Fruit fly (Drosophila melanogaster) whole organism, wandering third instar larva: Measurements from ENCODE around the gene Shmt.

Source experiments
- Abd-B ChIP-seq: fragments of >200 bp; optimal IDR thresholded peaks from 2 replicates; lab custom pipeline; 2017; ENCODE audit warnings: missing biosample characterization, missing genetic modification characterization
- CG32264 ChIP-seq: fragments of 200-800 bp; sonication (Bioruptor generic); optimal IDR thresholded peaks from 2 replicates; lab custom pipeline; 2016; ENCODE audit warnings: missing biosample characterization, missing genetic modification characterization
- CG9705 ChIP-seq: fragments of 200-800 bp; sonication (Bioruptor generic); optimal IDR thresholded peaks from 2 replicates; lab custom pipeline; 2018; ENCODE audit warnings: missing biosample characterization, mild to moderate bottlenecking, missing genetic modification characterization
- CrebA ChIP-seq: fragments of 200-800 bp; sonication (Bioruptor generic); optimal IDR thresholded peaks from 2 replicates; lab custom pipeline; 2016; ENCODE audit warnings: missing biosample characterization, mild to moderate bottlenecking, missing genetic modification characterization, borderline replicate concordance
- Dfd ChIP-seq: fragments of >200 bp; optimal IDR thresholded peaks from 2 replicates; lab custom pipeline; 2017; ENCODE audit warnings: missing biosample characterization, missing genetic modification characterization
- Dif ChIP-seq: fragments of 200-275, 200-300 bp; sonication (Bioruptor generic); optimal IDR thresholded peaks from 2 replicates; lab custom pipeline; 2018; ENCODE audit warnings: missing biosample characterization, missing genetic modification characterization; ENCODE audit not compliant: partially characterized antibody
- GATAd ChIP-seq: sonication (Bioruptor generic); optimal IDR thresholded peaks from 2 replicates; lab custom pipeline; 2016; ENCODE audit warnings: missing biosample characterization, missing genetic modification characterization
- HLH106 ChIP-seq: fragments of 200-800 bp; optimal IDR thresholded peaks from 3 replicates; lab custom pipeline; 2019; ENCODE audit warnings: missing biosample characterization, mild to moderate bottlenecking, missing genetic modification characterization, moderate library complexity
- Hnf4 ChIP-seq: fragments of 200-800 bp; sonication (Bioruptor generic); optimal IDR thresholded peaks from 2 replicates; lab custom pipeline; 2016; ENCODE audit warnings: missing biosample characterization, mild to moderate bottlenecking, missing genetic modification characterization
- Hr78 ChIP-seq: fragments of >200 bp; optimal IDR thresholded peaks from 2 replicates; lab custom pipeline; 2017; ENCODE audit warnings: missing biosample characterization, missing genetic modification characterization
- Hr83 ChIP-seq: fragments of 200-300 bp; sonication (Bioruptor generic); optimal IDR thresholded peaks from 2 replicates; lab custom pipeline; 2016; ENCODE audit warnings: missing biosample characterization, mild to moderate bottlenecking, missing genetic modification characterization, moderate library complexity; ENCODE audit not compliant: poor library complexity, severe bottlenecking
- Jra ChIP-seq: sonication (Bioruptor generic); optimal IDR thresholded peaks from 2 replicates; lab custom pipeline; 2016; ENCODE audit warnings: missing biosample characterization, missing genetic modification characterization
- Mio ChIP-seq: sonication (Bioruptor generic); optimal IDR thresholded peaks from 2 replicates; lab custom pipeline; 2016; ENCODE audit warnings: missing biosample characterization, missing genetic modification characterization
- Myc ChIP-seq: fragments of >200 bp; optimal IDR thresholded peaks from 2 replicates; lab custom pipeline; 2017
- N ChIP-seq: fragments of >200 bp; optimal IDR thresholded peaks from 2 replicates; lab custom pipeline; 2018; ENCODE audit warnings: missing biosample characterization, missing external identifiers, missing genetic modification characterization
- OdsH ChIP-seq: fragments of 200-800 bp; sonication (Bioruptor generic); optimal IDR thresholded peaks from 2 replicates; lab custom pipeline; 2016; ENCODE audit warnings: missing biosample characterization, mild to moderate bottlenecking, missing genetic modification characterization
- Rel ChIP-seq, 2 experiments: fragments of 200-800 bp; sonication (Bioruptor generic) in 1 of 2; optimal IDR thresholded peaks; 2 replicates in 1 of 2; 3 replicates in 1 of 2; lab custom pipeline; 2016 to 2019; ENCODE audit warnings: mild to moderate bottlenecking in 2 of 2, missing biosample characterization in 2 of 2, missing genetic modification characterization in 2 of 2, moderate library complexity in 1 of 2
- Sp1 ChIP-seq: fragments of 200-800 bp; sonication (Bioruptor generic); optimal IDR thresholded peaks from 3 replicates; lab custom pipeline; 2019; ENCODE audit warnings: missing biosample characterization, mild to moderate bottlenecking, missing genetic modification characterization, moderate library complexity
- Vsx2 ChIP-seq: fragments of 200-300, 225-300 bp; sonication (Bioruptor generic); optimal IDR thresholded peaks from 2 replicates; lab custom pipeline; 2018; ENCODE audit warnings: missing biosample characterization, missing genetic modification characterization; ENCODE audit not compliant: partially characterized antibody
- br ChIP-seq: fragments of 200-800 bp; sonication (Bioruptor generic); optimal IDR thresholded peaks from 2 replicates; lab custom pipeline; 2016; ENCODE audit warnings: missing biosample characterization, missing genetic modification characterization
- brk ChIP-seq: fragments of 200-800 bp; sonication (Bioruptor generic); optimal IDR thresholded peaks from 2 replicates; lab custom pipeline; 2016; ENCODE audit warnings: missing biosample characterization, mild to moderate bottlenecking, missing genetic modification characterization
- dl ChIP-seq, 2 experiments: fragments of 175-275, 200-275 bp in 1 of 2; fragments of 200-275 bp in 1 of 2; sonication (Bioruptor generic); optimal IDR thresholded peaks; lab custom pipeline; 2018; ENCODE audit warnings: mild to moderate bottlenecking in 2 of 2, missing biosample characterization in 2 of 2, missing genetic modification characterization in 2 of 2, moderate library complexity in 2 of 2; ENCODE audit not compliant: partially characterized antibody in 2 of 2, insufficient read depth in 1 of 2
- dmrt93B ChIP-seq: fragments of 200-800 bp; sonication (Bioruptor generic); optimal IDR thresholded peaks from 2 replicates; lab custom pipeline; 2018; ENCODE audit warnings: missing biosample characterization, mild to moderate bottlenecking, missing genetic modification characterization
- dsf ChIP-seq: sonication (Bioruptor generic); optimal IDR thresholded peaks from 2 replicates; lab custom pipeline; 2016; ENCODE audit warnings: missing biosample characterization, missing genetic modification characterization, borderline replicate concordance
- ey ChIP-seq: fragments of 200-800 bp; sonication (Bioruptor generic); optimal IDR thresholded peaks from 2 replicates; lab custom pipeline; 2016; ENCODE audit warnings: missing biosample characterization, missing genetic modification characterization
- foxo ChIP-seq, 2 experiments: fragments of 200-800 bp; sonication (Bioruptor generic); optimal IDR thresholded peaks; 2 replicates in 1 of 2; 3 replicates in 1 of 2; lab custom pipeline; 2016 to 2017; ENCODE audit warnings: missing biosample characterization in 2 of 2, missing genetic modification characterization in 2 of 2
- fru ChIP-seq: fragments of 200-800 bp; sonication (Bioruptor generic); optimal IDR thresholded peaks from 3 replicates; lab custom pipeline; 2016; ENCODE audit warnings: missing biosample characterization, mild to moderate bottlenecking, missing genetic modification characterization
- h ChIP-seq: fragments of 200-800 bp; sonication (Bioruptor generic); optimal IDR thresholded peaks from 3 replicates; lab custom pipeline; 2016; ENCODE audit warnings: missing biosample characterization, mild to moderate bottlenecking, missing genetic modification characterization
- jim ChIP-seq: fragments of 175-275, 200-325 bp; sonication (Bioruptor generic); optimal IDR thresholded peaks from 2 replicates; lab custom pipeline; 2016; ENCODE audit warnings: missing biosample characterization, mild to moderate bottlenecking, missing genetic modification characterization
- lola ChIP-seq: fragments of >200 bp; optimal IDR thresholded peaks from 2 replicates; lab custom pipeline; 2017; ENCODE audit warnings: missing biosample characterization, missing genetic modification characterization
- pan ChIP-seq: fragments of >200 bp; optimal IDR thresholded peaks from 2 replicates; lab custom pipeline; 2017
- psq ChIP-seq: fragments of 200-800 bp; sonication (Bioruptor generic); optimal IDR thresholded peaks from 3 replicates; lab custom pipeline; 2017; ENCODE audit warnings: missing biosample characterization, mild to moderate bottlenecking, missing genetic modification characterization, moderate library complexity
- rgr ChIP-seq: fragments of 200-800 bp; sonication (Bioruptor generic); optimal IDR thresholded peaks from 3 replicates; lab custom pipeline; 2016; ENCODE audit warnings: missing biosample characterization, mild to moderate bottlenecking, missing genetic modification characterization
- sage ChIP-seq: fragments of 200-800 bp; sonication (Bioruptor generic); optimal IDR thresholded peaks from 2 replicates; lab custom pipeline; 2016; ENCODE audit warnings: missing biosample characterization, mild to moderate bottlenecking, missing genetic modification characterization
- sv ChIP-seq: fragments of 200-800 bp; sonication (Bioruptor generic); optimal IDR thresholded peaks from 3 replicates; lab custom pipeline; 2016; ENCODE audit warnings: missing biosample characterization, missing genetic modification characterization
- tai ChIP-seq: sonication (Bioruptor generic); optimal IDR thresholded peaks from 2 replicates; lab custom pipeline; 2016; ENCODE audit warnings: missing biosample characterization, missing genetic modification characterization
- usp ChIP-seq: fragments of >200 bp; optimal IDR thresholded peaks from 2 replicates; lab custom pipeline; 2017; ENCODE audit warnings: missing biosample characterization, missing genetic modification characterization
- woc ChIP-seq: sonication (Bioruptor generic); optimal IDR thresholded peaks from 2 replicates; lab custom pipeline; 2016; ENCODE audit warnings: missing biosample characterization, mild to moderate bottlenecking, missing genetic modification characterization

Shmt gene

DNA sequence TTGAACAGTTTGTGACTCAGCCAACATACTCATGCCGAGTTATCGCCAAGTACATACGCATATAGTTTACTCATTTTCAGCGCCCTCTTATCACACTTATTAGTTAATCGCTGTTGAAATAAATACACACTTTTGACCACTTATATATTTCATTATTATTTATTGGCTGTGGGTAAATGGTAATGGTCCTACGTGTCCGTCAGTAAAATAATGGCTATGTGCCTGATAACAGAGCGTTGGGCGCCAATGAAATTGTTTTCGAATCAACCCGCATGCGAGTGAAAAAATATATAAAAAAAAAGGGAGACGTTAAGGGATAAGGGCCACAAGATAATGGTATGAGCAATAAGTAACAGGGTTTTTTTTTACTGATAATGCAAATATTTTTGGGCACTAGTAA, 23.4 kb downstream of the Shmt start:
- TF ChIP-seq ey (GFP tag; lab: Kevin White, UChicago) (no peak), dsf (GFP tag; lab: Kevin White, UChicago) (no peak), CG32264 (no peak), Mio (GFP tag; lab: Kevin White, UChicago) (no peak), sv (no peak), br (GFP tag; lab: Kevin White, UChicago) (no peak), fru (GFP tag; lab: Kevin White, UChicago) (no peak), usp (GFP tag; lab: Kevin White, UChicago) (no peak), Vsx2 (no peak), Dfd (no peak), Dif (GFP tag; lab: Kevin White, UChicago) (no peak), h (GFP tag; lab: Kevin White, UChicago) (no peak), GATAd (GFP tag; lab: Kevin White, UChicago) (no peak), Rel (GFP tag; optimal IDR thresholded peaks at IDR 0.05; lab: Kevin White, UChicago) (no peak), Rel (tag; optimal IDR thresholded peaks at IDR 0.05; lab: Kevin White, UChicago) (no peak), woc (GFP tag; lab: Kevin White, UChicago) (no peak)

DNA sequence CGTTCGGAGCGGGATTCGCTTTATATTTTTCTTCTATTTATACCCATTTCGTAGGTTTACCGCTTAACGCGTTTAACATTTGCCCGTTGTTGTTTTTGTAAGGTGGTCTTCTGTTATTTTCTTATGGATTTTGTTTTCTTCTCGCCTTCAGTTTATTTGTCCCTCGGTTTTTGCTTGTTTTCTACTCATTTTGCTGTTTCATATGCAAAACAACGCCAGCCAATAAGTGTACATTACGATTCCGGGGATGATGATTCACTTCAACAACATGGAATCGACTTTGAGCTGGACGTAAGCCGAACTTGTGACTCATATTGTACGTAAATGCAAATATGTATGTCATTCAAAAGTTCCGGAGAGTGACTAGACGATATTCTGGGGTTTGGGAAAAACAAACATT, 24.1 kb downstream of the Shmt start:
- TF ChIP-seq Hnf4 (GFP tag; lab: Kevin White, UChicago) (no peak), Abd-B (no peak), tai (GFP tag; lab: Kevin White, UChicago) (no peak), CG9705 (GFP tag; lab: Kevin White, UChicago) (no peak), sv (no peak), dsf (GFP tag; lab: Kevin White, UChicago) (no peak), pan (lab: Kevin White, UChicago) (no peak), GATAd (GFP tag; lab: Kevin White, UChicago) (no peak), Jra (GFP tag; lab: Kevin White, UChicago) (no peak), Mio (GFP tag; lab: Kevin White, UChicago) (no peak), psq (GFP tag; lab: Kevin White, UChicago) (no peak), CG32264 (no peak), br (GFP tag; lab: Kevin White, UChicago) (no peak), Sp1 (GFP tag; lab: Kevin White, UChicago) (no peak), dl (GFP tag; optimal IDR thresholded peaks at IDR 0.05; lab: Kevin White, UChicago; ENCODE audit: insufficient read depth in 1 of 2, partially characterized antibody in 2 of 2) (no peak), Vsx2 (no peak), brk (no peak), N (GFP tag; lab: Kevin White, UChicago) (no peak), fru (GFP tag; lab: Kevin White, UChicago) (no peak), lola (GFP tag; lab: Kevin White, UChicago) (no peak)

DNA sequence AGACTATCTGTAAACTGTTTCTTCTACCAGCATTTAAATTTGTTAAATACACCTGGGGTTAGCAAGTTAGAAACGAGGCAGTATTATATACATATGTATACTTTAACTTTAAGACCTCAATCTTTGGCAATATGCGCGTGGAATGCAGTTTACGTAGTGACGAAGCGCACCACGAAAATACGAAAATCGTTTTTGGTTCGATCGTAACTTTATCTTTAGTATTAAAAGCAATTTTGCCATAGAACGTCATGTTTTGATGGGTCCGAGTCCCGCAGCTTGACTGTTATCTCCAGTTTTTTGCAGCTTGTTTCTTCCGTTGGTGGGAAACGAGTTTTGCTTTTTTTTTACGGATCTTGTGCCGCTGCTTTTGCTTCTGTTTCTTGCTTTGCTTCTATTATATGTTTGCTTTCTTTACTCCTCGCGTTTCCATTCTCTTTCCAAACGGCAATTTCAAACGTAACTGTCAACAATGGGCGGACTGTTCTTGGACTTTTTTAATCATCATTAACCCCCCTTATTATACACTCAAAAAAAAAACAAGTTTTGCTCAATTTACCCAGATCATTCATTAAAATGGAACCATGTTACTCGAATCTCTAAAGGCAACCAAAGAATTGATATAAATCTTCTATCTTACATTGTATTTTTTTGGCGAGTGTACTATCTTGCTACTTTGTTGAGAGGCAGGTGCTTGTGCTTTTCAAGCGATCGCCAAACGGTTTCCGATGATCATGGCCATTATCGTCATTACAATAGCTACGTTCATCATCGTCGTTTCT, 24.7 kb downstream of the Shmt start:
- TF ChIP-seq CG32264 (peak; percentile 10), GATAd (GFP tag; lab: Kevin White, UChicago) (no peak), brk (peak; percentile 46), Dif (GFP tag; lab: Kevin White, UChicago) (no peak), br (GFP tag; lab: Kevin White, UChicago) (peak; percentile 67), sv (no peak), jim (GFP tag; lab: Kevin White, UChicago) (no peak), usp (GFP tag; lab: Kevin White, UChicago) (no peak), Myc (lab: Kevin White, UChicago) (no peak), Mio (GFP tag; lab: Kevin White, UChicago) (no peak), Jra (GFP tag; lab: Kevin White, UChicago) (no peak), ey (GFP tag; lab: Kevin White, UChicago) (peak; percentile 71), N (GFP tag; lab: Kevin White, UChicago) (no peak), Hnf4 (GFP tag; lab: Kevin White, UChicago) (peak; percentile 58), dl (GFP tag; optimal IDR thresholded peaks at IDR 0.05; lab: Kevin White, UChicago; ENCODE audit: insufficient read depth in 1 of 2, partially characterized antibody in 2 of 2) (no peak), sage (GFP tag; lab: Kevin White, UChicago) (no peak), Sp1 (GFP tag; lab: Kevin White, UChicago) (peak; percentile 29), dsf (GFP tag; lab: Kevin White, UChicago) (no peak), Hr78 (GFP tag; lab: Kevin White, UChicago) (no peak), OdsH (GFP tag; lab: Kevin White, UChicago) (peak; percentile 65), Abd-B (no peak), HLH106 (tag; lab: Kevin White, UChicago) (peak; percentile 49), h (GFP tag; lab: Kevin White, UChicago) (peak; percentile 85), Vsx2 (no peak), Hr83 (GFP tag; lab: Kevin White, UChicago) (no peak), Dfd (no peak), tai (GFP tag; lab: Kevin White, UChicago) (peak; percentile 49), pan (lab: Kevin White, UChicago) (no peak), foxo (GFP tag; optimal IDR thresholded peaks at IDR 0.05; lab: Kevin White, UChicago) (peak; percentile 63 to 71), psq (GFP tag; lab: Kevin White, UChicago) (peak; percentile 84), fru (GFP tag; lab: Kevin White, UChicago) (peak; percentile 57), lola (GFP tag; lab: Kevin White, UChicago) (no peak), CG9705 (GFP tag; lab: Kevin White, UChicago) (peak; percentile 3), rgr (peak; percentile 79), CrebA (GFP tag; lab: Kevin White, UChicago) (peak; percentile 8), Rel (GFP tag; optimal IDR thresholded peaks at IDR 0.05; lab: Kevin White, UChicago) (no peak), Rel (tag; optimal IDR thresholded peaks at IDR 0.05; lab: Kevin White, UChicago) (no peak), woc (GFP tag; lab: Kevin White, UChicago) (peak; percentile 59), dmrt93B (no peak)
- TF ChIP-seq, all 38 proteins: peak for 17
